Worm (Caenorhabditis elegans) whole organism, L1 larva: ENCODE data around the gene B0001.8.

Experiments used
- F16B12.6 ChIP-seq: fragments of 150-350 bp; optimal IDR thresholded peaks from 2 replicates; lab custom pipeline; 2014; ENCODE audit warnings: missing biosample characterization, missing genetic modification characterization
- Y116A8C.19 ChIP-seq: sonication (generic microtip); optimal IDR thresholded peaks from 2 replicates; lab custom pipeline; 2016; ENCODE audit warnings: missing compliant biosample characterization, missing genetic modification characterization, borderline replicate concordance
- aly-2 ChIP-seq: fragments of 150-350 bp; optimal IDR thresholded peaks from 2 replicates; lab custom pipeline; 2014; ENCODE audit warnings: missing biosample characterization, missing genetic modification characterization
- ama-1 ChIP-seq: fragments of 150-350 bp; optimal IDR thresholded peaks from 2 replicates; lab custom pipeline; 2014
- blmp-1 ChIP-seq: fragments of 150-350 bp; optimal IDR thresholded peaks from 2 replicates; lab custom pipeline; 2014; ENCODE audit warnings: missing biosample characterization, missing genetic modification characterization
- ceh-63 ChIP-seq: fragments of 200-800 bp; sonication (Bioruptor generic); optimal IDR thresholded peaks from 2 replicates; lab custom pipeline; 2018; ENCODE audit warnings: mild to moderate bottlenecking, missing genetic modification characterization, missing compliant biosample characterization
- dpl-1 ChIP-seq, 3 experiments: fragments of 150-350 bp in 2 of 3; sonication (generic microtip) in 1 of 3; optimal IDR thresholded peaks; 2 replicates each; lab custom pipeline; 2014 to 2017; ENCODE audit warnings: missing biosample characterization in 3 of 3, missing genetic modification characterization in 3 of 3, missing genetic modification reagents in 3 of 3
- dsc-1 ChIP-seq: sonication (generic microtip); optimal IDR thresholded peaks from 2 replicates; lab custom pipeline; 2016; ENCODE audit warnings: mild to moderate bottlenecking, missing genetic modification characterization, missing compliant biosample characterization
- efl-1 ChIP-seq, 4 experiments: fragments of 150-350 bp; optimal IDR thresholded peaks in 3 of 4; peaks in 1 of 4; 1 replicate in 1 of 4; 2 replicates in 3 of 4; lab custom pipeline; 2014; ENCODE audit warnings: missing biosample characterization in 2 of 4, missing genetic modification characterization in 2 of 4, missing genetic modification reagents in 2 of 4
- elt-3 ChIP-seq, 6 experiments: fragments of 150-350 bp in 1 of 6; sonication (generic microtip); optimal IDR thresholded peaks; 2 replicates each; lab custom pipeline; 2017 to 2018; ENCODE audit warnings: missing biosample characterization in 6 of 6, missing genetic modification characterization in 6 of 6, inconsistent platforms in 1 of 6
- fkh-4 ChIP-seq: sonication (generic microtip); optimal IDR thresholded peaks from 2 replicates; lab custom pipeline; 2016; ENCODE audit warnings: missing compliant biosample characterization, missing genetic modification characterization, borderline replicate concordance
- hlh-4 ChIP-seq: sonication (generic microtip); optimal IDR thresholded peaks from 2 replicates; lab custom pipeline; 2016; ENCODE audit warnings: mild to moderate bottlenecking, missing genetic modification characterization, missing compliant biosample characterization
- hpl-2 ChIP-seq: fragments of 150-350 bp; optimal IDR thresholded peaks from 2 replicates; lab custom pipeline; 2014; ENCODE audit warnings: missing biosample characterization, missing genetic modification reagents, missing genetic modification characterization
- isw-1 ChIP-seq: fragments of 200-800 bp; sonication (Bioruptor generic); IDR thresholded peaks from 2 replicates; pipeline ENCODE4 v1.3.6; 2022; ENCODE audit warnings: missing genetic modification characterization, missing compliant biosample characterization
- lin-13 ChIP-seq: fragments of 150-350 bp; optimal IDR thresholded peaks from 2 replicates; lab custom pipeline; 2014; ENCODE audit warnings: missing biosample characterization, missing genetic modification reagents, missing genetic modification characterization
- lin-35 ChIP-seq, 2 experiments: fragments of 150-350 bp; optimal IDR thresholded peaks; 2 replicates each; lab custom pipeline; 2014; ENCODE audit warnings: missing biosample characterization in 2 of 2, missing genetic modification characterization in 2 of 2, missing genetic modification reagents in 2 of 2
- lin-39 ChIP-seq: fragments of 150-350 bp; optimal IDR thresholded peaks from 2 replicates; lab custom pipeline; 2014; ENCODE audit warnings: missing biosample characterization, missing genetic modification reagents, missing genetic modification characterization
- lsy-2 ChIP-seq, 2 experiments: fragments of 150-350 bp; optimal IDR thresholded peaks; 2 replicates each; lab custom pipeline; 2014; ENCODE audit warnings: missing biosample characterization in 2 of 2, missing genetic modification characterization in 2 of 2
- mab-9 ChIP-seq: fragments of 200-800 bp; sonication (Bioruptor generic); IDR thresholded peaks from 2 replicates; pipeline ENCODE4 v1.3.6; 2022; ENCODE audit warnings: missing genetic modification reagents, missing genetic modification characterization, missing compliant biosample characterization
- mep-1 ChIP-seq: fragments of 150-350 bp; optimal IDR thresholded peaks from 2 replicates; lab custom pipeline; 2014; ENCODE audit warnings: missing biosample characterization, missing genetic modification characterization
- nhr-19 ChIP-seq: fragments of 200-800 bp; sonication (Bioruptor generic); conservative IDR thresholded peaks from 2 replicates; pipeline ENCODE4 v1.3.6; 2022; ENCODE audit warnings: missing genetic modification characterization, missing compliant biosample characterization
- nhr-20 ChIP-seq: sonication (generic microtip); optimal IDR thresholded peaks from 2 replicates; lab custom pipeline; 2016; ENCODE audit warnings: mild to moderate bottlenecking, missing genetic modification characterization, missing compliant biosample characterization
- nhr-84 ChIP-seq: sonication (generic microtip); optimal IDR thresholded peaks from 2 replicates; lab custom pipeline; 2017; ENCODE audit warnings: missing biosample characterization, missing genetic modification characterization
- nhr-85 ChIP-seq: sonication (generic microtip); peaks from one replicate; lab custom pipeline; 2016; ENCODE audit warnings: missing genetic modification characterization, inconsistent platforms, missing compliant biosample characterization
- pag-3 ChIP-seq: sonication (generic microtip); optimal IDR thresholded peaks from 2 replicates; lab custom pipeline; 2017; ENCODE audit warnings: missing genetic modification characterization, mild to moderate bottlenecking, missing compliant biosample characterization, antibody characterized with exemption, borderline replicate concordance; ENCODE audit not compliant: insufficient read depth
- pax-3 ChIP-seq: fragments of 200-800 bp; sonication (Bioruptor generic); optimal IDR thresholded peaks from 2 replicates; lab custom pipeline; 2018; ENCODE audit warnings: mild to moderate bottlenecking, missing genetic modification characterization, moderate library complexity, missing compliant biosample characterization
- pqm-1 ChIP-seq: sonication (generic microtip); optimal IDR thresholded peaks from 3 replicates; lab custom pipeline; 2017; ENCODE audit warnings: missing biosample characterization, missing genetic modification characterization
- rnt-1 ChIP-seq: sonication (generic microtip); optimal IDR thresholded peaks from 2 replicates; lab custom pipeline; 2016; ENCODE audit warnings: mild to moderate bottlenecking, missing genetic modification characterization, moderate library complexity, missing compliant biosample characterization
- skn-1 ChIP-seq: fragments of 150-350 bp; optimal IDR thresholded peaks from 2 replicates; lab custom pipeline; 2014; ENCODE audit warnings: missing biosample characterization, missing genetic modification characterization
- sox-4 ChIP-seq: sonication (generic microtip); optimal IDR thresholded peaks from 2 replicates; lab custom pipeline; 2016; ENCODE audit warnings: missing genetic modification characterization, missing compliant biosample characterization
- sup-37 ChIP-seq: fragments of 200-800 bp; sonication (Bioruptor generic); optimal IDR thresholded peaks from 2 replicates; lab custom pipeline; 2018; ENCODE audit warnings: mild to moderate bottlenecking, missing genetic modification characterization, missing compliant biosample characterization
- swsn-7 ChIP-seq: sonication (generic microtip); optimal IDR thresholded peaks from 2 replicates; lab custom pipeline; 2016; ENCODE audit warnings: missing genetic modification characterization, missing compliant biosample characterization
- tlp-1 ChIP-seq: fragments of 150-350 bp; optimal IDR thresholded peaks from 2 replicates; lab custom pipeline; 2014; ENCODE audit warnings: missing biosample characterization, missing genetic modification characterization
- unc-130 ChIP-seq: fragments of 150-350 bp; optimal IDR thresholded peaks from 2 replicates; lab custom pipeline; 2017; ENCODE audit warnings: missing biosample characterization, missing genetic modification characterization, inconsistent platforms
- unc-30 ChIP-seq: sonication (generic microtip); optimal IDR thresholded peaks from 2 replicates; lab custom pipeline; 2017; ENCODE audit warnings: missing biosample characterization, missing genetic modification characterization
- unc-62 ChIP-seq: fragments of 150-350 bp; optimal IDR thresholded peaks from 2 replicates; lab custom pipeline; 2014; ENCODE audit warnings: missing biosample characterization, missing genetic modification reagents, missing genetic modification characterization
- unc-86 ChIP-seq: sonication (generic microtip); optimal IDR thresholded peaks from 2 replicates; lab custom pipeline; 2016; ENCODE audit warnings: missing genetic modification characterization, missing compliant biosample characterization
- zip-4 ChIP-seq: fragments of 200-800 bp; sonication (Bioruptor generic); optimal IDR thresholded peaks from 2 replicates; lab custom pipeline; 2018; ENCODE audit warnings: mild to moderate bottlenecking, missing genetic modification characterization, moderate library complexity, missing compliant biosample characterization
- ztf-4 ChIP-seq: fragments of 150-350 bp; optimal IDR thresholded peaks from 2 replicates; lab custom pipeline; 2014; ENCODE audit warnings: missing biosample characterization, missing genetic modification characterization

B0001.8 gene

DNA sequence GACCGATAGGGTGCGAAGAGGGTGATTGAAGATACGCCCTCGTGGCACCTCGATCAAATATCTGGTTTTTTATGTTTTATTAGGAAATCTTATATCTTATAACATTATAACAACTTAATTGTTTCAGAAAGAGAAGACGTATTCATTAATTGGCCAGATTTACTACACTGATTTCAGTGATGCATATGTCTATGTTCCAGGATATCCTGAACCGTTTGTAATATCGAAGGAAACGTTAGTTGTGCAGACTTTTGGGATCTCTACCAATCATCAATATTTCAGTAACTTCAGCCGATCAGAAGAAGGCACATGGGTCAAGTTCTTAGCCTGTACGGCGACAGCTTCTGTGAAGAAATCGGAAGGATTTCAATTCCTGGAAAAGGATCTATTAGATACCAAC is 19.6 kb upstream of the B0001.8 start:
- no peak for TF ChIP-seq sox-4 (tag; lab: Kevin White, UChicago)
- TF ChIP-seq nhr-20 (tag; lab: Kevin White, UChicago): no peak
- no peak for TF ChIP-seq pqm-1 (tag; lab: Kevin White, UChicago)
- TF ChIP-seq nhr-19 (GFP tag; lab: Robert Waterston, UW): no peak
- no peak for TF ChIP-seq lin-35 (GFP tag; optimal IDR thresholded peaks at IDR 0.05; lab: Kevin White, UChicago)
- no peak for TF ChIP-seq sup-37 (GFP tag; lab: Kevin White, UChicago)
- TF ChIP-seq pax-3 (tag; lab: Kevin White, UChicago): no peak
- TF ChIP-seq unc-86 (tag; lab: Kevin White, UChicago): no peak
- TF ChIP-seq lsy-2 (tag; optimal IDR thresholded peaks at IDR 0.05; lab: Kevin White, UChicago): no peak
- TF ChIP-seq ztf-4 (tag; lab: Kevin White, UChicago): no peak
- TF ChIP-seq ama-1: no peak
- TF ChIP-seq pag-3 (tag; lab: Kevin White, UChicago): no peak
- TF ChIP-seq lin-13 (GFP tag; lab: Kevin White, UChicago): no peak
- TF ChIP-seq hlh-4 (tag; lab: Kevin White, UChicago): no peak

DNA sequence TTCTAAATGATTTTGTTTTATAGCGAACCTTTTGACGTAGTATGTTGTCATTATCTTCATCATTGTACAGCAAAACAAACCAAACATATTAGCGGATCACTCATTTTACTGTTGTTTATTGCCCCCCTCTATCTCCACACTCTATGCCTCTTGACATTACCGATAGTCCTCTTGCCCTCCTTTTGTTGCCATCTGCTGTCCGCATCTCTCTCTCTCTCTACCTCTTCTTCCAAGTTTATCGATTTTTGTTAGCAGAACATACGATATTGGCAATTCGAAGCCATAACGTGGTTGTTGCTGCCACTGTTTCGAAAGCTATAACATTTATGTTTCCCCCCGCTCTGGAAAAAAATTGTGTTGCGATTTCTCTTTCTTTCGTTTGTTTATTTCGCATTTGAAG is 17.1 kb upstream of the B0001.8 start:
- TF ChIP-seq hpl-2 (GFP tag; lab: Kevin White, UChicago): no peak
- TF ChIP-seq pqm-1 (tag; lab: Kevin White, UChicago): no peak
- TF ChIP-seq lin-35 (GFP tag; optimal IDR thresholded peaks at IDR 0.05; lab: Kevin White, UChicago): peak in 1 of 2 experiments; percentile 2
- TF ChIP-seq mep-1 (tag; lab: Kevin White, UChicago): peak; percentile 9
- peak in 1 of 6 experiments; percentile 7 for TF ChIP-seq elt-3 (tag; optimal IDR thresholded peaks at IDR 0.05; lab: Kevin White, UChicago)
- TF ChIP-seq dsc-1 (tag; lab: Kevin White, UChicago): no peak
- peak; percentile 40 for TF ChIP-seq nhr-85 (tag; lab: Kevin White, UChicago)
- no peak for TF ChIP-seq unc-62 (GFP tag; lab: Kevin White, UChicago)
- no peak for TF ChIP-seq nhr-84 (tag; lab: Kevin White, UChicago)
- TF ChIP-seq lin-39 (tag; lab: Kevin White, UChicago): no peak
- no peak for TF ChIP-seq ama-1

DNA sequence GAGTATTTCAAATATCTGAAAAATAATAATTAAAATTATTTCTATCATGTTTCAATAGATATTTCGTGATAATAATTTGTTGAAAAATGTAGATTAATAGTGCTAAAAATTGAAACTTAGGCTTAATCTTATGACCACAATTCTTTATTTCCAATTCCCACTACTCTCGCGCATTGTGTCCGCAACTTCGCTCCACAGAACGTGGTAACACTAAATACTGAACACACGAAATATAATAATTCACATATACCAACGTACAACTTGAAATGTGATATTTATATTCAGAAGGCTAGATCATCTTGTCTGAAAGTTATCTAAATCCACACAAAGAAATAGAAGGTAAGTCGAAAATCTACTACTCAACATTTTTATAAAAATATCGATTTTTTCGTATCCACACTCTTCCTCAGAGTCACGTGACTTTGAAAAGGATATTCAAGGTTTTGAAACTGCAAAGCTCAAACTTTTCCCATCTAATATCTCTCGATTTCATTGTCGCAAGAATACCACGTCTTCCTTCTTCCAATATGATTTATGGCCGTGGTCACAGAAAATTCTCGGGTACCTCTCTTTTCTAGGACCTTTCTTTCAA is 15.9 kb upstream of the B0001.8 start, which contains the start of gene eri-12:
Gene eri-12 (plus strand): TSS at position 197 of the 592 bp plus-strand sequence.
- TF ChIP-seq dpl-1 (GFP tag; optimal IDR thresholded peaks at IDR 0.05; lab: Kevin White, UChicago) (peak in 2 of 3 experiments; percentile 44 to 71), unc-62 (GFP tag; lab: Kevin White, UChicago) (no peak), elt-3 (tag; optimal IDR thresholded peaks at IDR 0.05; lab: Kevin White, UChicago) (no peak), tlp-1 (tag; lab: Kevin White, UChicago) (no peak), efl-1 (optimal IDR thresholded peaks at IDR 0.05; lab: Kevin White, UChicago) (peak in 1 of 2 experiments; percentile 56), efl-1 (GFP tag; optimal IDR thresholded peaks at IDR 0.05 in 1 of 2; lab: Kevin White, UChicago) (peak; percentile 44 to 89), unc-30 (no peak), swsn-7 (tag; lab: Kevin White, UChicago) (no peak), ama-1 (no peak), Y116A8C.19 (tag; lab: Kevin White, UChicago) (no peak), aly-2 (tag; lab: Kevin White, UChicago) (no peak), rnt-1 (tag; lab: Kevin White, UChicago) (no peak), unc-130 (tag; lab: Kevin White, UChicago) (no peak), ceh-63 (no peak), isw-1 (GFP tag; lab: Robert Waterston, UW) (no peak), lsy-2 (tag; optimal IDR thresholded peaks at IDR 0.05; lab: Kevin White, UChicago) (peak in 1 of 2 experiments; percentile 15), mep-1 (tag; lab: Kevin White, UChicago) (peak; percentile 30), F16B12.6 (no peak), sup-37 (GFP tag; lab: Kevin White, UChicago) (no peak), zip-4 (no peak), fkh-4 (tag; lab: Kevin White, UChicago) (no peak), skn-1 (tag; lab: Kevin White, UChicago) (no peak), blmp-1 (tag; lab: Kevin White, UChicago) (peak; percentile 2), lin-35 (GFP tag; optimal IDR thresholded peaks at IDR 0.05; lab: Kevin White, UChicago) (peak in 1 of 2 experiments; percentile 78), pag-3 (tag; lab: Kevin White, UChicago) (no peak), mab-9 (GFP tag; lab: Robert Waterston, UW) (no peak)
